Worm (Caenorhabditis elegans) whole organism, L4 larva: Measurements from ENCODE around the gene F22E5.8.

ENCODE experiments used
- D1046.2 ChIP-seq: fragments of 200-800 bp; sonication (Bioruptor generic); IDR thresholded peaks from 2 replicates; pipeline ENCODE4 v1.3.6; 2022; ENCODE audit warnings: missing genetic modification characterization, missing compliant biosample characterization
- F10B5.3 ChIP-seq: sonication (generic microtip); optimal IDR thresholded peaks from 2 replicates; lab custom pipeline; 2016; ENCODE audit warnings: mild to moderate bottlenecking, missing genetic modification characterization, missing compliant biosample characterization
- F26F4.8 ChIP-seq: fragments of 200-800 bp; sonication (Bioruptor generic); conservative IDR thresholded peaks from 2 replicates; pipeline ENCODE4 v1.3.6; 2022; ENCODE audit warnings: missing genetic modification characterization, missing compliant biosample characterization
- R02D3.7 ChIP-seq: fragments of 150-350 bp; sonication (generic microtip); optimal IDR thresholded peaks from 3 replicates; lab custom pipeline; 2014; ENCODE audit warnings: missing biosample characterization, missing genetic modification characterization
- T20F7.1 ChIP-seq: fragments of 200-800 bp; sonication (Bioruptor generic); optimal IDR thresholded peaks from 2 replicates; lab custom pipeline; 2018; ENCODE audit warnings: mild to moderate bottlenecking, missing genetic modification characterization, missing compliant biosample characterization
- T26A8.4 ChIP-seq: fragments of 200-800 bp; sonication (Bioruptor generic); IDR thresholded peaks from 2 replicates; pipeline ENCODE4 v1.3.6; 2022; ENCODE audit warnings: missing genetic modification characterization, missing compliant biosample characterization
- Y105C5A.15 ChIP-seq: fragments of 200-800 bp; sonication (Bioruptor generic); IDR thresholded peaks from 2 replicates; pipeline ENCODE4 v1.3.6; 2022; ENCODE audit warnings: missing genetic modification characterization, missing compliant biosample characterization
- Y5F2A.4 ChIP-seq: fragments of 200-800 bp; sonication (Bioruptor generic); optimal IDR thresholded peaks from 2 replicates; lab custom pipeline; 2018; ENCODE audit warnings: mild to moderate bottlenecking, missing genetic modification characterization, missing compliant biosample characterization
- Y75B8A.6 ChIP-seq: fragments of 200-800 bp; sonication (Bioruptor generic); IDR thresholded peaks from 2 replicates; pipeline ENCODE4 v1.3.6; 2022; ENCODE audit warnings: missing genetic modification reagents, missing genetic modification characterization, missing compliant biosample characterization
- ZK546.5 ChIP-seq, 2 experiments: sonication (generic microtip); optimal IDR thresholded peaks; 2 replicates each; lab custom pipeline; 2017; ENCODE audit warnings: missing biosample characterization in 2 of 2, missing genetic modification characterization in 2 of 2
- aly-2 ChIP-seq: sonication (generic microtip); optimal IDR thresholded peaks from 2 replicates; lab custom pipeline; 2018; ENCODE audit warnings: missing biosample characterization, missing genetic modification characterization
- arid-1 ChIP-seq: fragments of 200-800 bp; sonication (Bioruptor generic); conservative IDR thresholded peaks from 2 replicates; pipeline ENCODE4 v1.3.6; 2022; ENCODE audit warnings: missing genetic modification reagents, missing genetic modification characterization, missing compliant biosample characterization
- ceh-28 ChIP-seq: fragments of 150-350 bp; optimal IDR thresholded peaks from 2 replicates; lab custom pipeline; 2014; ENCODE audit warnings: missing biosample characterization, missing genetic modification reagents, missing genetic modification characterization
- ceh-62 ChIP-seq: sonication (generic microtip); optimal IDR thresholded peaks from 2 replicates; lab custom pipeline; 2017; ENCODE audit warnings: missing biosample characterization, missing genetic modification characterization
- ces-1 ChIP-seq: fragments of 150-350 bp; sonication (generic microtip); optimal IDR thresholded peaks from 4 replicates; lab custom pipeline; 2014; ENCODE audit warnings: missing biosample characterization, missing genetic modification reagents, missing genetic modification characterization
- ctbp-1 ChIP-seq: fragments of 200-800 bp; sonication (Bioruptor generic); IDR thresholded peaks from 2 replicates; pipeline ENCODE4 v1.3.6; 2022; ENCODE audit warnings: missing genetic modification reagents, missing genetic modification characterization, missing compliant biosample characterization
- daf-12 ChIP-seq: fragments of 150-350 bp; optimal IDR thresholded peaks from 2 replicates; lab custom pipeline; 2014; ENCODE audit warnings: missing biosample characterization, missing genetic modification reagents, missing genetic modification characterization
- daf-8 ChIP-seq: fragments of 200-800 bp; sonication (Bioruptor generic); IDR thresholded peaks from 2 replicates; pipeline ENCODE4 v1.3.6; 2022; ENCODE audit warnings: missing genetic modification characterization, missing compliant biosample characterization
- dmd-8 ChIP-seq: fragments of 200-800 bp; sonication (Bioruptor generic); IDR thresholded peaks from 2 replicates; pipeline ENCODE4 v1.3.6; 2022; ENCODE audit warnings: missing genetic modification characterization, missing compliant biosample characterization
- dmd-9 ChIP-seq: fragments of 200-800 bp; sonication (Bioruptor generic); IDR thresholded peaks from 2 replicates; pipeline ENCODE4 v1.3.6; 2022; ENCODE audit warnings: missing genetic modification reagents, missing genetic modification characterization, missing compliant biosample characterization
- dpl-1 ChIP-seq: fragments of 150-350 bp; optimal IDR thresholded peaks from 2 replicates; lab custom pipeline; 2014; ENCODE audit warnings: missing biosample characterization, missing genetic modification reagents, missing genetic modification characterization
- duxl-1 ChIP-seq: sonication (generic microtip); optimal IDR thresholded peaks from 2 replicates; lab custom pipeline; 2016; ENCODE audit warnings: mild to moderate bottlenecking, missing genetic modification characterization, moderate library complexity, missing compliant biosample characterization; ENCODE audit not compliant: poor library complexity
- dve-1 ChIP-seq: sonication (generic microtip); optimal IDR thresholded peaks from 2 replicates; lab custom pipeline; 2017; ENCODE audit warnings: antibody characterized with exemption, mild to moderate bottlenecking, missing genetic modification characterization, missing compliant biosample characterization; ENCODE audit not compliant: insufficient read depth
- fkh-10 ChIP-seq: fragments of 150-350 bp; optimal IDR thresholded peaks from 2 replicates; lab custom pipeline; 2014; ENCODE audit warnings: missing biosample characterization, missing genetic modification reagents, missing genetic modification characterization
- fos-1 ChIP-seq: fragments of 150-350 bp; optimal IDR thresholded peaks from 2 replicates; lab custom pipeline; 2014; ENCODE audit warnings: missing biosample characterization, missing genetic modification characterization
- gei-8 ChIP-seq: fragments of 200-800 bp; sonication (Bioruptor generic); optimal IDR thresholded peaks from 2 replicates; lab custom pipeline; 2018; ENCODE audit warnings: mild to moderate bottlenecking, missing genetic modification characterization, missing compliant biosample characterization
- hlh-11 ChIP-seq: fragments of 200-800 bp; sonication (Bioruptor generic); optimal IDR thresholded peaks from 2 replicates; lab custom pipeline; 2018; ENCODE audit warnings: mild to moderate bottlenecking, missing genetic modification characterization, missing compliant biosample characterization
- lin-1 ChIP-seq: fragments of 200-800 bp; sonication (Bioruptor generic); IDR thresholded peaks from 2 replicates; pipeline ENCODE4 v1.3.6; 2022; ENCODE audit warnings: missing genetic modification reagents, missing genetic modification characterization, missing compliant biosample characterization
- lin-38 ChIP-seq: fragments of 200-800 bp; sonication (Bioruptor generic); IDR thresholded peaks from 2 replicates; pipeline ENCODE4 v1.3.6; 2022; ENCODE audit warnings: missing genetic modification reagents, missing genetic modification characterization, missing compliant biosample characterization
- lsy-2 ChIP-seq, 2 experiments: fragments of 150-350 bp in 1 of 2; sonication (generic microtip) in 1 of 2; optimal IDR thresholded peaks; 2 replicates each; lab custom pipeline; 2014 to 2017; ENCODE audit warnings: missing biosample characterization in 2 of 2, missing genetic modification characterization in 2 of 2
- mep-1 ChIP-seq: fragments of 150-350 bp; sonication (generic microtip); optimal IDR thresholded peaks from 3 replicates; lab custom pipeline; 2014; ENCODE audit warnings: missing biosample characterization, missing genetic modification characterization
- nhr-10 ChIP-seq: fragments of 150-350 bp; optimal IDR thresholded peaks from 2 replicates; lab custom pipeline; 2014; ENCODE audit warnings: missing biosample characterization, missing genetic modification characterization
- nhr-237 ChIP-seq: sonication (generic microtip); optimal IDR thresholded peaks from 2 replicates; lab custom pipeline; 2017; ENCODE audit warnings: missing biosample characterization, missing genetic modification characterization
- nhr-28 ChIP-seq: fragments of 150-350 bp; optimal IDR thresholded peaks from 2 replicates; lab custom pipeline; 2014; ENCODE audit warnings: missing biosample characterization, missing genetic modification characterization
- nhr-6 ChIP-seq: fragments of 150-350 bp; optimal IDR thresholded peaks from 2 replicates; lab custom pipeline; 2014; ENCODE audit warnings: missing biosample characterization, missing genetic modification characterization
- nhr-76 ChIP-seq: fragments of 150-350 bp; optimal IDR thresholded peaks from 2 replicates; lab custom pipeline; 2014; ENCODE audit warnings: missing biosample characterization, missing genetic modification characterization
- nhr-77 ChIP-seq: fragments of 150-350 bp; optimal IDR thresholded peaks from 2 replicates; lab custom pipeline; 2014; ENCODE audit warnings: missing biosample characterization, missing genetic modification characterization
- pqm-1 ChIP-seq: sonication (generic microtip); optimal IDR thresholded peaks from 2 replicates; lab custom pipeline; 2017; ENCODE audit warnings: missing biosample characterization, missing genetic modification characterization
- rbr-2 ChIP-seq: sonication (generic microtip); optimal IDR thresholded peaks from 2 replicates; lab custom pipeline; 2016; ENCODE audit warnings: missing genotype, missing genetic modification characterization, missing compliant biosample characterization
- sdz-12 ChIP-seq: fragments of 200-800 bp; sonication (Bioruptor generic); optimal IDR thresholded peaks from 2 replicates; lab custom pipeline; 2018; ENCODE audit warnings: mild to moderate bottlenecking, missing genetic modification characterization, missing compliant biosample characterization
- set-16 ChIP-seq: fragments of 200-800 bp; sonication (Bioruptor generic); IDR thresholded peaks from 2 replicates; pipeline ENCODE4 v1.3.6; 2022; ENCODE audit warnings: missing genetic modification reagents, missing genetic modification characterization, missing compliant biosample characterization
- snpc-4 ChIP-seq: fragments of 150-350 bp; optimal IDR thresholded peaks from 2 replicates; lab custom pipeline; 2014; ENCODE audit warnings: missing biosample characterization, missing genetic modification characterization
- spr-1 ChIP-seq: sonication (generic microtip); optimal IDR thresholded peaks from 2 replicates; lab custom pipeline; 2016; ENCODE audit warnings: mild to moderate bottlenecking, missing genetic modification characterization, missing compliant biosample characterization
- spr-3 ChIP-seq: fragments of 200-800 bp; sonication (Bioruptor generic); optimal IDR thresholded peaks from 2 replicates; lab custom pipeline; 2018; ENCODE audit warnings: mild to moderate bottlenecking, missing genetic modification characterization, missing compliant biosample characterization
- unc-130 ChIP-seq: sonication (generic microtip); optimal IDR thresholded peaks from 2 replicates; lab custom pipeline; 2016; ENCODE audit warnings: missing genetic modification reagents, missing genetic modification characterization, missing compliant biosample characterization
- unc-39 ChIP-seq: sonication (generic microtip); optimal IDR thresholded peaks from 2 replicates; lab custom pipeline; 2017; ENCODE audit warnings: missing biosample characterization, missing genetic modification characterization
- vab-7 ChIP-seq: fragments of 200-800 bp; sonication (Bioruptor generic); IDR thresholded peaks from 2 replicates; pipeline ENCODE4 v1.3.6; 2022; ENCODE audit warnings: missing genetic modification reagents, missing genetic modification characterization, missing compliant biosample characterization
- zfp-3 ChIP-seq: fragments of 200-800 bp; sonication (Bioruptor generic); conservative IDR thresholded peaks from 2 replicates; pipeline ENCODE4 v1.3.6; 2022; ENCODE audit warnings: missing genetic modification reagents, missing genetic modification characterization, missing compliant biosample characterization
- ztf-11 ChIP-seq: fragments of 150-350 bp; optimal IDR thresholded peaks from 2 replicates; lab custom pipeline; 2014; ENCODE audit warnings: missing biosample characterization, missing genetic modification characterization

The F22E5.8 gene

DNA sequence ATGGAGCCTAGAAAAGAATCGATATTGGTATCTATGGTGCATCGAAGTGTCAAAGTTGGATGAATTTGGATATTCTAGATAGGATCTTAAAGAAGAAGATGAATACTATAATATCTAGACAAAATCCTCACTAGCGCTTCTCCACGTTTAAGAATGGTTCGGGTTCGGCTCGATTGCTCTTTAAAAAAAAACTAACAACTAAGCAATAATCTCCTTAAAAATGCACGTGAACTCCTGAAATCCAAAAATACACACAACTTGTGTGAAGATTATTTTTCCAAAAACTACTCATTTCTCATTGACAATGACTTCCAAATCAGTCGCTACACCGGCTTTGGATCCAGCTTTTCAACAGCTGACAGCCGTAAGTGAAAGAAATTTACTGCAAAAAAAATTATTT, 8.7 kb upstream of the F22E5.8 start, which contains the start of gene D2062.1:
Gene D2062.1 (plus strand): TSS at position 301 of the 400 bp plus-strand sequence.
- TF ChIP-seq gei-8 (GFP tag; lab: Kevin White, UChicago) = no peak
- no peak for TF ChIP-seq Y75B8A.6 (GFP tag; lab: Robert Waterston, UW)
- no peak for TF ChIP-seq dve-1 (tag; lab: Kevin White, UChicago)
- TF ChIP-seq nhr-10 = no peak
- TF ChIP-seq Y5F2A.4 (GFP tag; lab: Kevin White, UChicago) = no peak
- TF ChIP-seq vab-7 (GFP tag; lab: Robert Waterston, UW) = no peak
- no peak for TF ChIP-seq unc-130 (GFP tag; lab: Kevin White, UChicago)
- TF ChIP-seq nhr-28 (tag; lab: Kevin White, UChicago) = no peak
- no peak for TF ChIP-seq ZK546.5 (tag; optimal IDR thresholded peaks at IDR 0.05; lab: Kevin White, UChicago)
- TF ChIP-seq snpc-4 = no peak
- TF ChIP-seq lsy-2 (tag; optimal IDR thresholded peaks at IDR 0.05; lab: Kevin White, UChicago) = no peak
- no peak for TF ChIP-seq rbr-2 (tag; lab: Kevin White, UChicago)
- no peak for TF ChIP-seq R02D3.7
- TF ChIP-seq Y105C5A.15 = no peak
- TF ChIP-seq T26A8.4 (GFP tag; lab: Robert Waterston, UW) = no peak
- no peak for TF ChIP-seq dmd-9
- TF ChIP-seq F10B5.3 (tag; lab: Kevin White, UChicago) = no peak
- no peak for TF ChIP-seq ceh-28 (tag; lab: Kevin White, UChicago)
- TF ChIP-seq F26F4.8 (GFP tag; lab: Robert Waterston, UW) = no peak

DNA sequence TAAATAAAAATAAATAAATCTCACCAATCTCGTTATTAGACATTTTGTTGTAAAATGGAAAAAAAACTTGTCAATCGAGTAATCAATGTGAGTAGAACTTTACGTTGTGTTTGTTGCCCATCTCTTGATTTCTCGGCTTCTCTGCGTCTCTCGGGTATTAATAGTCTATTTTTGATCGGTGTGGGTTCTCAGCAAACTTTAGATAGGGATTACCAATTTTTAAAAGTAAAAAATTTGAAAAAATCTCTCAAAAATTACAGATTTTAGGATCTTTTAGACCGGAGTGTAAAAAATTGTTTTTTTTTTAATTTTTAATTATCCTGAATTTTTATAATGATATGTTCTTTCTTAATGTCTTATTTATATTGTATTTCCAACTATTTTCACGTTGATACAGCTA, 2.5 kb upstream of the F22E5.8 start, which contains the start of gene F22E5.21:
Gene F22E5.21 (minus strand): TSS at position 101 of the 400 bp plus-strand sequence.
- TF ChIP-seq zfp-3 (GFP tag; lab: Robert Waterston, UW) (no peak), spr-3 (GFP tag; lab: Kevin White, UChicago) (no peak), lin-38 (no peak), fkh-10 (GFP tag; lab: Kevin White, UChicago) (no peak), gei-8 (GFP tag; lab: Kevin White, UChicago) (no peak), nhr-76 (tag; lab: Kevin White, UChicago) (no peak), duxl-1 (tag; lab: Kevin White, UChicago) (no peak), ztf-11 (tag; lab: Kevin White, UChicago) (no peak), aly-2 (tag; lab: Kevin White, UChicago) (no peak), T26A8.4 (GFP tag; lab: Robert Waterston, UW) (no peak), mep-1 (no peak), ZK546.5 (tag; optimal IDR thresholded peaks at IDR 0.05; lab: Kevin White, UChicago) (no peak), ceh-62 (no peak), arid-1 (GFP tag; lab: Robert Waterston, UW) (no peak), pqm-1 (tag; lab: Kevin White, UChicago) (no peak), D1046.2 (GFP tag; lab: Robert Waterston, UW) (no peak), ces-1 (GFP tag; lab: Kevin White, UChicago) (no peak), hlh-11 (no peak)

DNA sequence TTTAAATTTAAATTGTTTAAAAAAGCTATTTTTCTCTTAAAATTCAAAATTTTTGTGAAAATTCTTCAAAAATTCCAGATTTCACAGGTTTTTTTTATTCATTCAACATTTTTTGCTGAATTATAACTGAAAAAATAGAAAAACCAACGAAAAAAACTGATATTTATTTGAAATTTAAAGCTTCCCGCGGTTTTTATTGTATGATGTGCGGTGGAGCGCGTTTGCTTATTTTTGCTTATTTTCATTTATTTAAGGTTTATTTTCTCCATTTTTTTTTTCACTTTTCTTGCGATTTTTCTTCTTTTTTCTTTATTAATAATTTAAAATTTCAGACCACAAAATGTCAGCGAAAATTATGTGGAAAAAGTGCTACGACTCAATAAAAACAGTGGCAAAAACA, 1.8 kb upstream of the F22E5.8 start, which contains the start of gene F22E5.9:
Gene F22E5.9 (plus strand): TSS at position 327 of the 400 bp plus-strand sequence.
- TF ChIP-seq lin-38 (peak; percentile 89), snpc-4 (no peak), dve-1 (tag; lab: Kevin White, UChicago) (no peak), fos-1 (tag; lab: Kevin White, UChicago) (no peak), dpl-1 (GFP tag; lab: Kevin White, UChicago) (peak; percentile 86)

DNA sequence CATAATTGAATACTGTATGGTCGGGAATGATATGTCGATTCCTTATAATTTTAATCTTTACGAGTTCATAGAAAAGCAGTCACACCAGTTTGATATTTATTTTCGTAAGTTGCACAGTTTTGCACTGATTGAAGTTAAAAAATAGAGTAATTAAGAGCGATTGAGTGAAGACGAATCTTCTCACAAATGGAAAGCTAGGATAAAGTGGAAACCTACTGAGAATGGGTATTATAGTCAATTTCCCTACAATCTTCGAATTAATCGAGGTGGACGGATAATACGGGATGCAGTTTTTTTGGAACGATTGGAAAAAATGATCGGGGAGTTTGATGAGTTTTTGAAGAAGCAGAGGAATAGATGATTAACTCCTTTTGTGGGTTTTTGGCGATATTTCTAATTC, 1.1 kb downstream of the F22E5.8 start, which contains the start of gene F22E5.23:
Gene F22E5.23 (plus strand): TSS at position 301 of the 400 bp plus-strand sequence.
- no peak for TF ChIP-seq T20F7.1 (GFP tag; lab: Kevin White, UChicago)
- no peak for TF ChIP-seq unc-39 (tag; lab: Kevin White, UChicago)
- TF ChIP-seq dmd-8 (GFP tag; lab: Robert Waterston, UW) = no peak
- TF ChIP-seq nhr-77 (tag; lab: Kevin White, UChicago) = no peak
- no peak for TF ChIP-seq nhr-237 (tag; lab: Kevin White, UChicago)
- no peak for TF ChIP-seq sdz-12 (GFP tag; lab: Kevin White, UChicago)
- no peak for TF ChIP-seq set-16
- TF ChIP-seq unc-130 (GFP tag; lab: Kevin White, UChicago) = no peak
- TF ChIP-seq spr-1 (tag; lab: Kevin White, UChicago) = no peak
- TF ChIP-seq nhr-6 = no peak
- no peak for TF ChIP-seq lin-1
- TF ChIP-seq daf-12 (tag; lab: Kevin White, UChicago) = no peak
- TF ChIP-seq ctbp-1 (GFP tag; lab: Robert Waterston, UW) = no peak
- no peak for TF ChIP-seq daf-8
- TF ChIP-seq pqm-1 (tag; lab: Kevin White, UChicago) = no peak
